Worm (Caenorhabditis elegans): Measurements from ENCODE around the gene dnj-2.

dnj-2 gene

ce11 chrIV:11348822-11349221, 35.0 kb upstream of the dnj-2 start:
- TF ChIP-seq aly-1 (tag; optimal IDR thresholded peaks at IDR 0.05) (no peak), pes-1 (GFP tag; IDR thresholded peaks at IDR 0.05) (no peak), tbx-11 (GFP tag; IDR thresholded peaks at IDR 0.05) (no peak), F13C5.2 (tag; optimal IDR thresholded peaks at IDR 0.05) (no peak)

- TF ChIP-seq ama-1 (optimal IDR thresholded peaks at IDR 0.05) (no peak), tbx-37 (GFP tag; conservative IDR thresholded peaks at IDR 0.05) (no peak), ceh-13 (GFP tag; optimal IDR thresholded peaks at IDR 0.05) (no peak), pes-1 (GFP tag; IDR thresholded peaks at IDR 0.05) (no peak), flt-1 (GFP tag; IDR thresholded peaks at IDR 0.05) (no peak), F13C5.2 (tag; optimal IDR thresholded peaks at IDR 0.05) (no peak), hmg-4 (GFP tag; optimal IDR thresholded peaks at IDR 0.05) (no peak), sea-1 (GFP tag; conservative IDR thresholded peaks at IDR 0.05) (no peak)
Measured at ce11 chrIV:11347275-11347674, 33.5 kb upstream of the dnj-2 start.

- TF ChIP-seq tra-4 (tag; optimal IDR thresholded peaks at IDR 0.05) (no peak), hmbx-1 (tag; optimal IDR thresholded peaks at IDR 0.05) (no peak), F13C5.2 (tag; optimal IDR thresholded peaks at IDR 0.05) (no peak), ets-7 (tag; optimal IDR thresholded peaks at IDR 0.05) (no peak), ceh-13 (GFP tag; optimal IDR thresholded peaks at IDR 0.05) (no peak), sea-1 (GFP tag; conservative IDR thresholded peaks at IDR 0.05) (no peak), B0310.2 (tag; optimal IDR thresholded peaks at IDR 0.05) (no peak), ceh-36 (tag; optimal IDR thresholded peaks at IDR 0.05) (no peak), ama-1 (optimal IDR thresholded peaks at IDR 0.05) (no peak), tbx-37 (GFP tag; conservative IDR thresholded peaks at IDR 0.05) (no peak), aly-1 (tag; optimal IDR thresholded peaks at IDR 0.05) (no peak), pes-1 (GFP tag; IDR thresholded peaks at IDR 0.05) (no peak), hnd-1 (tag; optimal IDR thresholded peaks at IDR 0.05) (no peak)
Measured at ce11 chrIV:11344288-11344687, 30.5 kb upstream of the dnj-2 start.

- TF ChIP-seq tbx-11 (GFP tag; IDR thresholded peaks at IDR 0.05) (no peak), B0310.2 (tag; optimal IDR thresholded peaks at IDR 0.05) (no peak), ceh-13 (GFP tag; optimal IDR thresholded peaks at IDR 0.05) (no peak), ceh-36 (tag; optimal IDR thresholded peaks at IDR 0.05) (no peak), sea-1 (GFP tag; conservative IDR thresholded peaks at IDR 0.05) (0 out of 2 replicates have a peak, but pooled peaks have one; percentile 18)
Measured at ce11 chrIV:11340735-11341443, 27.1 kb upstream of the dnj-2 start.

- TF ChIP-seq scrt-1 (GFP tag; IDR thresholded peaks at IDR 0.05): no peak
- no peak for TF ChIP-seq ceh-36 (tag; optimal IDR thresholded peaks at IDR 0.05)
- TF ChIP-seq pes-1 (GFP tag; IDR thresholded peaks at IDR 0.05): no peak
- no peak for TF ChIP-seq hmbx-1 (tag; optimal IDR thresholded peaks at IDR 0.05)
- TF ChIP-seq F13C5.2 (tag; optimal IDR thresholded peaks at IDR 0.05): no peak
- TF ChIP-seq ets-7 (tag; optimal IDR thresholded peaks at IDR 0.05): no peak
Measured at ce11 chrIV:11337021-11337420, 23.2 kb upstream of the dnj-2 start, which contains the start of gene F54E12.2. TSS of gene F54E12.2 (minus strand) at chrIV:11337184.

- TF ChIP-seq tbx-37 (GFP tag; conservative IDR thresholded peaks at IDR 0.05): no peak
- no peak for TF ChIP-seq pes-1 (GFP tag; IDR thresholded peaks at IDR 0.05)
- TF ChIP-seq hmg-4 (GFP tag; optimal IDR thresholded peaks at IDR 0.05): no peak
Measured at ce11 chrIV:11336180-11336579, 22.4 kb upstream of the dnj-2 start.

- no peak for TF ChIP-seq F13C5.2 (tag; optimal IDR thresholded peaks at IDR 0.05)
- TF ChIP-seq sea-1 (GFP tag; conservative IDR thresholded peaks at IDR 0.05): no peak
- no peak for TF ChIP-seq ceh-13 (GFP tag; optimal IDR thresholded peaks at IDR 0.05)
- no peak for TF ChIP-seq scrt-1 (GFP tag; IDR thresholded peaks at IDR 0.05)
- TF ChIP-seq ama-1 (optimal IDR thresholded peaks at IDR 0.05): no peak
- TF ChIP-seq aly-1 (tag; optimal IDR thresholded peaks at IDR 0.05): no peak
- TF ChIP-seq ets-7 (tag; optimal IDR thresholded peaks at IDR 0.05): no peak
- TF ChIP-seq ceh-36 (tag; optimal IDR thresholded peaks at IDR 0.05): no peak
- no peak for TF ChIP-seq hnd-1 (tag; optimal IDR thresholded peaks at IDR 0.05)
- no peak for TF ChIP-seq pes-1 (GFP tag; IDR thresholded peaks at IDR 0.05)
- TF ChIP-seq B0310.2 (tag; optimal IDR thresholded peaks at IDR 0.05): no peak
- no peak for TF ChIP-seq tbx-37 (GFP tag; conservative IDR thresholded peaks at IDR 0.05)
- TF ChIP-seq flt-1 (GFP tag; IDR thresholded peaks at IDR 0.05): no peak
- TF ChIP-seq tbx-11 (GFP tag; IDR thresholded peaks at IDR 0.05): no peak
- TF ChIP-seq hmbx-1 (tag; optimal IDR thresholded peaks at IDR 0.05): no peak
- no peak for TF ChIP-seq tra-4 (tag; optimal IDR thresholded peaks at IDR 0.05)
Measured at ce11 chrIV:11332751-11333150, 19.0 kb upstream of the dnj-2 start, which contains the start of gene sart-3. TSS of gene sart-3 (minus strand) at chrIV:11332969.

ce11 chrIV:11329269-11329668, 15.5 kb upstream of the dnj-2 start, which contains the start of gene leo-1:
TSS of gene leo-1 (minus strand) at chrIV:11329369.
- TF ChIP-seq tra-4 (tag; optimal IDR thresholded peaks at IDR 0.05) (no peak), scrt-1 (GFP tag; IDR thresholded peaks at IDR 0.05) (no peak), sea-1 (GFP tag; conservative IDR thresholded peaks at IDR 0.05) (no peak), tbx-11 (GFP tag; IDR thresholded peaks at IDR 0.05) (no peak), aly-1 (tag; optimal IDR thresholded peaks at IDR 0.05) (no peak), hmg-4 (GFP tag; optimal IDR thresholded peaks at IDR 0.05) (no peak), hnd-1 (tag; optimal IDR thresholded peaks at IDR 0.05) (no peak), flt-1 (GFP tag; IDR thresholded peaks at IDR 0.05) (no peak), ets-7 (tag; optimal IDR thresholded peaks at IDR 0.05) (no peak), pes-1 (GFP tag; IDR thresholded peaks at IDR 0.05) (no peak), tbx-37 (GFP tag; conservative IDR thresholded peaks at IDR 0.05) (no peak), ama-1 (optimal IDR thresholded peaks at IDR 0.05) (no peak), ceh-36 (tag; optimal IDR thresholded peaks at IDR 0.05) (no peak), hmbx-1 (tag; optimal IDR thresholded peaks at IDR 0.05) (no peak), F13C5.2 (tag; optimal IDR thresholded peaks at IDR 0.05) (no peak), ceh-13 (GFP tag; optimal IDR thresholded peaks at IDR 0.05) (no peak)

Data from whole organism, early embryonic.